Worm (Caenorhabditis elegans) whole organism, L1 larva: ENCODE measurements around the gene coq-3.

ENCODE experiments used
- C16A3.4 ChIP-seq: fragments of 150-350 bp; optimal IDR thresholded peaks from 2 replicates; lab custom pipeline; 2014; ENCODE audit warnings: missing biosample characterization, missing genetic modification characterization
- C34B4.2 ChIP-seq: sonication (generic microtip); optimal IDR thresholded peaks from 2 replicates; lab custom pipeline; 2017; ENCODE audit warnings: mild to moderate bottlenecking, missing genetic modification characterization, missing compliant biosample characterization
- F16B12.6 ChIP-seq: fragments of 150-350 bp; optimal IDR thresholded peaks from 2 replicates; lab custom pipeline; 2014; ENCODE audit warnings: missing biosample characterization, missing genetic modification characterization
- Y116A8C.19 ChIP-seq: sonication (generic microtip); optimal IDR thresholded peaks from 2 replicates; lab custom pipeline; 2016; ENCODE audit warnings: missing compliant biosample characterization, missing genetic modification characterization, borderline replicate concordance
- aha-1 ChIP-seq: fragments of 150-350 bp; optimal IDR thresholded peaks from 2 replicates; lab custom pipeline; 2014; ENCODE audit warnings: missing biosample characterization, missing genetic modification characterization
- ama-1 ChIP-seq: fragments of 150-350 bp; optimal IDR thresholded peaks from 2 replicates; lab custom pipeline; 2014
- blmp-1 ChIP-seq: fragments of 150-350 bp; optimal IDR thresholded peaks from 2 replicates; lab custom pipeline; 2014; ENCODE audit warnings: missing biosample characterization, missing genetic modification characterization
- ceh-82 ChIP-seq, 3 experiments: fragments of 150-350 bp in 1 of 3; sonication (generic microtip) in 2 of 3; optimal IDR thresholded peaks; 2 replicates each; lab custom pipeline; 2014 to 2017; ENCODE audit warnings: missing biosample characterization in 3 of 3, missing genetic modification characterization in 3 of 3
- dpl-1 ChIP-seq, 3 experiments: fragments of 150-350 bp in 2 of 3; sonication (generic microtip) in 1 of 3; optimal IDR thresholded peaks; 2 replicates each; lab custom pipeline; 2014 to 2017; ENCODE audit warnings: missing biosample characterization in 3 of 3, missing genetic modification characterization in 3 of 3, missing genetic modification reagents in 3 of 3
- dsc-1 ChIP-seq: sonication (generic microtip); optimal IDR thresholded peaks from 2 replicates; lab custom pipeline; 2016; ENCODE audit warnings: mild to moderate bottlenecking, missing genetic modification characterization, missing compliant biosample characterization
- efl-1 ChIP-seq, 4 experiments: fragments of 150-350 bp; optimal IDR thresholded peaks in 3 of 4; peaks in 1 of 4; 1 replicate in 1 of 4; 2 replicates in 3 of 4; lab custom pipeline; 2014; ENCODE audit warnings: missing biosample characterization in 2 of 4, missing genetic modification characterization in 2 of 4, missing genetic modification reagents in 2 of 4
- egl-13 ChIP-seq: sonication (generic microtip); optimal IDR thresholded peaks from 2 replicates; lab custom pipeline; 2016; ENCODE audit warnings: missing genotype, missing genetic modification reagents, missing genetic modification characterization, missing compliant biosample characterization
- elt-2 ChIP-seq: sonication (generic microtip); optimal IDR thresholded peaks from 2 replicates; lab custom pipeline; 2016; ENCODE audit warnings: missing genetic modification characterization, mild to moderate bottlenecking, inconsistent platforms, missing compliant biosample characterization, missing genetic modification reagents
- elt-3 ChIP-seq, 6 experiments: fragments of 150-350 bp in 1 of 6; sonication (generic microtip); optimal IDR thresholded peaks; 2 replicates each; lab custom pipeline; 2017 to 2018; ENCODE audit warnings: missing biosample characterization in 6 of 6, missing genetic modification characterization in 6 of 6, inconsistent platforms in 1 of 6
- fkh-8 ChIP-seq: sonication (generic microtip); optimal IDR thresholded peaks from 2 replicates; lab custom pipeline; 2016; ENCODE audit warnings: mild to moderate bottlenecking, missing genetic modification characterization, missing compliant biosample characterization
- grh-1 ChIP-seq: fragments of 200-800 bp; sonication (Bioruptor generic); IDR thresholded peaks from 2 replicates; pipeline ENCODE4 v1.3.6; 2022; ENCODE audit warnings: missing genetic modification reagents, missing genetic modification characterization, missing compliant biosample characterization
- isw-1 ChIP-seq: fragments of 200-800 bp; sonication (Bioruptor generic); IDR thresholded peaks from 2 replicates; pipeline ENCODE4 v1.3.6; 2022; ENCODE audit warnings: missing genetic modification characterization, missing compliant biosample characterization
- jun-1 ChIP-seq: fragments of 150-350 bp; optimal IDR thresholded peaks from 2 replicates; lab custom pipeline; 2014; ENCODE audit warnings: missing biosample characterization, missing genetic modification reagents, missing genetic modification characterization
- lin-13 ChIP-seq: fragments of 150-350 bp; optimal IDR thresholded peaks from 2 replicates; lab custom pipeline; 2014; ENCODE audit warnings: missing biosample characterization, missing genetic modification reagents, missing genetic modification characterization
- lin-14 ChIP-seq: fragments of 200-800 bp; sonication (Bioruptor generic); optimal IDR thresholded peaks from 2 replicates; lab custom pipeline; 2018; ENCODE audit warnings: mild to moderate bottlenecking, missing genetic modification characterization, moderate library complexity, missing compliant biosample characterization
- lin-15B ChIP-seq: fragments of 150-350 bp; sonication (generic microtip); optimal IDR thresholded peaks from 3 replicates; lab custom pipeline; 2014; ENCODE audit warnings: missing biosample characterization, missing genetic modification characterization
- lin-35 ChIP-seq, 2 experiments: fragments of 150-350 bp; optimal IDR thresholded peaks; 2 replicates each; lab custom pipeline; 2014; ENCODE audit warnings: missing biosample characterization in 2 of 2, missing genetic modification characterization in 2 of 2, missing genetic modification reagents in 2 of 2
- lir-3 ChIP-seq: sonication (generic microtip); optimal IDR thresholded peaks from 2 replicates; lab custom pipeline; 2016; ENCODE audit warnings: mild to moderate bottlenecking, missing genetic modification characterization, moderate library complexity, missing compliant biosample characterization; ENCODE audit not compliant: poor library complexity
- lsy-2 ChIP-seq, 2 experiments: fragments of 150-350 bp; optimal IDR thresholded peaks; 2 replicates each; lab custom pipeline; 2014; ENCODE audit warnings: missing biosample characterization in 2 of 2, missing genetic modification characterization in 2 of 2
- mab-9 ChIP-seq: fragments of 200-800 bp; sonication (Bioruptor generic); IDR thresholded peaks from 2 replicates; pipeline ENCODE4 v1.3.6; 2022; ENCODE audit warnings: missing genetic modification reagents, missing genetic modification characterization, missing compliant biosample characterization
- mdl-1 ChIP-seq, 2 experiments: fragments of 150-350 bp; optimal IDR thresholded peaks; 2 replicates each; lab custom pipeline; 2014 to 2017; ENCODE audit warnings: missing biosample characterization in 2 of 2, missing genetic modification characterization in 2 of 2, inconsistent platforms in 1 of 2
- mep-1 ChIP-seq: fragments of 150-350 bp; optimal IDR thresholded peaks from 2 replicates; lab custom pipeline; 2014; ENCODE audit warnings: missing biosample characterization, missing genetic modification characterization
- nhr-19 ChIP-seq: fragments of 200-800 bp; sonication (Bioruptor generic); conservative IDR thresholded peaks from 2 replicates; pipeline ENCODE4 v1.3.6; 2022; ENCODE audit warnings: missing genetic modification characterization, missing compliant biosample characterization
- nhr-20 ChIP-seq: sonication (generic microtip); optimal IDR thresholded peaks from 2 replicates; lab custom pipeline; 2016; ENCODE audit warnings: mild to moderate bottlenecking, missing genetic modification characterization, missing compliant biosample characterization
- nhr-237 ChIP-seq: fragments of 150-350 bp; optimal IDR thresholded peaks from 2 replicates; lab custom pipeline; 2014; ENCODE audit warnings: missing biosample characterization, missing genetic modification characterization
- nhr-47 ChIP-seq: sonication (generic microtip); optimal IDR thresholded peaks from 2 replicates; lab custom pipeline; 2016; ENCODE audit warnings: mild to moderate bottlenecking, missing genetic modification characterization, moderate library complexity, missing compliant biosample characterization
- nhr-71 ChIP-seq: sonication (generic microtip); optimal IDR thresholded peaks from 2 replicates; lab custom pipeline; 2016; ENCODE audit warnings: mild to moderate bottlenecking, missing genetic modification characterization, moderate library complexity, missing compliant biosample characterization
- nhr-76 ChIP-seq: sonication (generic microtip); optimal IDR thresholded peaks from 2 replicates; lab custom pipeline; 2017; ENCODE audit warnings: missing biosample characterization, missing genetic modification characterization
- nhr-85 ChIP-seq: sonication (generic microtip); peaks from one replicate; lab custom pipeline; 2016; ENCODE audit warnings: missing genetic modification characterization, inconsistent platforms, missing compliant biosample characterization
- nhr-90 ChIP-seq: sonication (generic microtip); optimal IDR thresholded peaks from 2 replicates; lab custom pipeline; 2016; ENCODE audit warnings: mild to moderate bottlenecking, missing genetic modification characterization, missing compliant biosample characterization; ENCODE audit not compliant: poor library complexity
- rnt-1 ChIP-seq: sonication (generic microtip); optimal IDR thresholded peaks from 2 replicates; lab custom pipeline; 2016; ENCODE audit warnings: mild to moderate bottlenecking, missing genetic modification characterization, moderate library complexity, missing compliant biosample characterization
- skn-1 ChIP-seq: fragments of 150-350 bp; optimal IDR thresholded peaks from 2 replicates; lab custom pipeline; 2014; ENCODE audit warnings: missing biosample characterization, missing genetic modification characterization
- snpc-4 ChIP-seq: fragments of 150-350 bp; optimal IDR thresholded peaks from 2 replicates; lab custom pipeline; 2014; ENCODE audit warnings: missing biosample characterization, missing genetic modification characterization
- snu-23 ChIP-seq: sonication (generic microtip); optimal IDR thresholded peaks from 2 replicates; lab custom pipeline; 2016; ENCODE audit warnings: missing genetic modification characterization, missing compliant biosample characterization
- swsn-7 ChIP-seq: sonication (generic microtip); optimal IDR thresholded peaks from 2 replicates; lab custom pipeline; 2016; ENCODE audit warnings: missing genetic modification characterization, missing compliant biosample characterization
- tbx-2 ChIP-seq: sonication (generic microtip); optimal IDR thresholded peaks from 2 replicates; lab custom pipeline; 2016; ENCODE audit warnings: missing genetic modification characterization, missing compliant biosample characterization
- tlp-1 ChIP-seq: fragments of 150-350 bp; optimal IDR thresholded peaks from 2 replicates; lab custom pipeline; 2014; ENCODE audit warnings: missing biosample characterization, missing genetic modification characterization
- unc-86 ChIP-seq: sonication (generic microtip); optimal IDR thresholded peaks from 2 replicates; lab custom pipeline; 2016; ENCODE audit warnings: missing genetic modification characterization, missing compliant biosample characterization
- xbp-1 ChIP-seq: sonication (generic microtip); optimal IDR thresholded peaks from 2 replicates; lab custom pipeline; 2016; ENCODE audit warnings: missing genetic modification characterization, missing compliant biosample characterization
- zip-4 ChIP-seq: fragments of 200-800 bp; sonication (Bioruptor generic); optimal IDR thresholded peaks from 2 replicates; lab custom pipeline; 2018; ENCODE audit warnings: mild to moderate bottlenecking, missing genetic modification characterization, moderate library complexity, missing compliant biosample characterization
- ztf-11 ChIP-seq, 2 experiments: sonication (generic microtip); optimal IDR thresholded peaks; 2 replicates each; lab custom pipeline; 2016 to 2017; ENCODE audit warnings: missing genetic modification characterization in 2 of 2, missing biosample characterization in 1 of 2, missing compliant biosample characterization in 1 of 2

coq-3 gene

ce11 chrIV:14763348-14763747 is 32.8 kb downstream of the coq-3 start:
- TF ChIP-seq xbp-1 (tag; lab: Kevin White, UChicago) = peak; percentile 62
- peak; percentile 57 for TF ChIP-seq ama-1 (lab: Kevin White, UChicago)
- TF ChIP-seq ceh-82 (tag; optimal IDR thresholded peaks at IDR 0.05; lab: Kevin White, UChicago) = peak in 1 of 3 experiments; percentile 34
- TF ChIP-seq efl-1 (optimal IDR thresholded peaks at IDR 0.05; lab: Kevin White, UChicago) = peak; percentile 50 to 55
- TF ChIP-seq efl-1 (GFP tag; optimal IDR thresholded peaks at IDR 0.05 in 1 of 2; lab: Kevin White, UChicago) = peak; percentile 44 to 92
- peak; percentile 77 for TF ChIP-seq snu-23 (GFP tag; lab: Kevin White, UChicago)
- peak; percentile 19 to 35 (median 32) for TF ChIP-seq dpl-1 (GFP tag; optimal IDR thresholded peaks at IDR 0.05; lab: Kevin White, UChicago)
- peak; percentile 28 for TF ChIP-seq nhr-90 (tag; lab: Kevin White, UChicago)
- peak; percentile 48 for TF ChIP-seq lin-13 (GFP tag; lab: Kevin White, UChicago)
- TF ChIP-seq dsc-1 (tag; lab: Kevin White, UChicago) = peak; percentile 39
- TF ChIP-seq rnt-1 (tag; lab: Kevin White, UChicago) = peak; percentile 57
- TF ChIP-seq blmp-1 (tag; lab: Kevin White, UChicago) = peak; percentile 72
- TF ChIP-seq nhr-47 = peak; percentile 71
- peak; percentile 24 for TF ChIP-seq skn-1 (tag; lab: Kevin White, UChicago)
- TF ChIP-seq lsy-2 (tag; optimal IDR thresholded peaks at IDR 0.05; lab: Kevin White, UChicago) = peak; percentile 61 to 77
- TF ChIP-seq nhr-19 (GFP tag; lab: Robert Waterston, UW) = peak; percentile 69
- peak; percentile 61 for TF ChIP-seq tbx-2 (tag; lab: Kevin White, UChicago)
- peak; percentile 89 for TF ChIP-seq nhr-71 (tag; lab: Kevin White, UChicago)
- TF ChIP-seq lin-14 (GFP tag; lab: Kevin White, UChicago) = peak; percentile 89
- peak; percentile 57 for TF ChIP-seq swsn-7 (tag; lab: Kevin White, UChicago)
- TF ChIP-seq lir-3 (tag; lab: Kevin White, UChicago) = peak; percentile 47
- peak; percentile 60 for TF ChIP-seq isw-1 (GFP tag; lab: Robert Waterston, UW)
- peak; percentile 77 for TF ChIP-seq nhr-85 (tag; lab: Kevin White, UChicago)
- peak; percentile 80 for TF ChIP-seq nhr-20 (tag; lab: Kevin White, UChicago)
- peak; percentile 47 for TF ChIP-seq elt-2 (tag; lab: Kevin White, UChicago)
- TF ChIP-seq egl-13 (tag; lab: Kevin White, UChicago) = peak; percentile 22
- TF ChIP-seq mdl-1 (tag; optimal IDR thresholded peaks at IDR 0.05; lab: Kevin White, UChicago) = peak in 1 of 2 experiments; percentile 80
- TF ChIP-seq unc-86 = peak; percentile 50
- TF ChIP-seq jun-1 = peak; percentile 2
- TF ChIP-seq mep-1 (tag; lab: Kevin White, UChicago) = peak; percentile 64
- peak; percentile 51 for TF ChIP-seq C16A3.4
- peak in 1 of 6 experiments; percentile 28 for TF ChIP-seq elt-3 (tag; optimal IDR thresholded peaks at IDR 0.05; lab: Kevin White, UChicago)
- TF ChIP-seq snpc-4 (tag; lab: Kevin White, UChicago) = peak; percentile 13
- peak; percentile 72 for TF ChIP-seq fkh-8 (tag; lab: Kevin White, UChicago)
- peak; percentile 50 to 79 for TF ChIP-seq lin-35 (GFP tag; optimal IDR thresholded peaks at IDR 0.05; lab: Kevin White, UChicago)
- peak; percentile 44; the same call in 1 of the 2 replicates for TF ChIP-seq mab-9 (GFP tag; lab: Robert Waterston, UW)

ce11 chrIV:14760845-14761244 is 35.3 kb downstream of the coq-3 start, which contains the start of gene ptp-5.2:
Gene ptp-5.2 (minus strand): TSS chrIV:14760945.
- no peak for TF ChIP-seq jun-1
- TF ChIP-seq Y116A8C.19 = no peak
- TF ChIP-seq mep-1 (tag; lab: Kevin White, UChicago) = no peak
- no peak for TF ChIP-seq elt-2 (tag; lab: Kevin White, UChicago)
- no peak for TF ChIP-seq nhr-71 (tag; lab: Kevin White, UChicago)
- no peak for TF ChIP-seq tlp-1 (tag; lab: Kevin White, UChicago)
- no peak for TF ChIP-seq nhr-237 (tag; lab: Kevin White, UChicago)
- TF ChIP-seq grh-1 (GFP tag; lab: Robert Waterston, UW) = no peak
- no peak for TF ChIP-seq F16B12.6
- TF ChIP-seq ama-1 (lab: Kevin White, UChicago) = no peak
- no peak for TF ChIP-seq zip-4 (GFP tag; lab: Kevin White, UChicago)
- TF ChIP-seq lin-15B (tag; lab: Kevin White, UChicago) = no peak
- TF ChIP-seq blmp-1 (tag; lab: Kevin White, UChicago) = no peak
- no peak for TF ChIP-seq ztf-11 (tag; optimal IDR thresholded peaks at IDR 0.05; lab: Kevin White, UChicago)
- TF ChIP-seq snu-23 (GFP tag; lab: Kevin White, UChicago) = no peak
- no peak for TF ChIP-seq aha-1 (tag; lab: Kevin White, UChicago)
- TF ChIP-seq nhr-76 (tag; lab: Kevin White, UChicago) = no peak
- no peak for TF ChIP-seq C34B4.2 (tag; lab: Kevin White, UChicago)
- TF ChIP-seq, all 84 proteins: peak for 0
